Worm (Caenorhabditis elegans): ENCODE data around the gene Y41D4A.6.

Y41D4A.6 gene

ce11 chrIV:1738324-1738730 is 7.0 kb downstream of the Y41D4A.6 start (continued):
- TF ChIP-seq madf-5 (GFP tag; IDR thresholded peaks at IDR 0.05), result no peak
- TF ChIP-seq unc-39 (tag; optimal IDR thresholded peaks at IDR 0.05), result no peak
- peak; percentile 49 for TF ChIP-seq F49E8.2 (tag; optimal IDR thresholded peaks at IDR 0.05; ENCODE audit: borderline replicate concordance)
- no peak for TF ChIP-seq egl-27 (tag; optimal IDR thresholded peaks at IDR 0.05)
- no peak for TF ChIP-seq ces-1 (GFP tag; optimal IDR thresholded peaks at IDR 0.05)
- peak; percentile 95 for TF ChIP-seq lin-38 (GFP tag; IDR thresholded peaks at IDR 0.05)
- TF ChIP-seq ctbp-1 (GFP tag; IDR thresholded peaks at IDR 0.05), result 0 out of 2 replicates have a peak, but pooled peaks have one; percentile 27
- TF ChIP-seq zip-11 (GFP tag; IDR thresholded peaks at IDR 0.05), result no peak
- TF ChIP-seq nhr-77 (tag; optimal IDR thresholded peaks at IDR 0.05), result no peak
- TF ChIP-seq R02D3.7 (tag; optimal IDR thresholded peaks at IDR 0.05), result no peak
- TF ChIP-seq nhr-76 (tag; optimal IDR thresholded peaks at IDR 0.05), result no peak
- peak in 1 of 2 experiments; percentile 92 for TF ChIP-seq unc-62 (GFP tag; optimal IDR thresholded peaks at IDR 0.05 in 1 of 2)
- no peak for TF ChIP-seq unc-62 (tag; optimal IDR thresholded peaks at IDR 0.05)

ce11 chrIV:1727538-1728072 is 17.7 kb downstream of the Y41D4A.6 start:
- peak; percentile 37 for TF ChIP-seq nhr-111 (GFP tag; optimal IDR thresholded peaks at IDR 0.05)
- TF ChIP-seq ceh-28 (tag; optimal IDR thresholded peaks at IDR 0.05), result peak; percentile 97
- peak; percentile 52 for TF ChIP-seq lin-38 (GFP tag; IDR thresholded peaks at IDR 0.05)
- no peak for TF ChIP-seq nhr-102 (tag; optimal IDR thresholded peaks at IDR 0.05)
- TF ChIP-seq Y75B8A.6 (GFP tag; IDR thresholded peaks at IDR 0.05), result 0 out of 2 replicates have a peak, but pooled peaks have one; percentile 36
- TF ChIP-seq nhr-77 (tag; optimal IDR thresholded peaks at IDR 0.05), result no peak

ce11 chrIV:1725888-1726287 is 19.4 kb downstream of the Y41D4A.6 start, which contains the start of gene K08D12.8:
K08D12.8 (plus strand) TSS chrIV:1726188.
- TF ChIP-seq tag-97 (GFP tag; IDR thresholded peaks at IDR 0.05) (no peak), nhr-42 (GFP tag; IDR thresholded peaks at IDR 0.05) (no peak), ZK337.2 (GFP tag; IDR thresholded peaks at IDR 0.05) (no peak), spr-3 (GFP tag; optimal IDR thresholded peaks at IDR 0.05) (no peak), nhr-48 (tag; optimal IDR thresholded peaks at IDR 0.05) (no peak)

ce11 chrIV:1724283-1724682 is 21.0 kb downstream of the Y41D4A.6 start, which contains the start of gene epic-3:
epic-3 (minus strand) TSS chrIV:1724383.
- 0 out of 2 replicates have a peak, but pooled peaks have one; percentile 7 for TF ChIP-seq zfp-3 (GFP tag; conservative IDR thresholded peaks at IDR 0.05)
- no peak for TF ChIP-seq ceh-20 (GFP tag; IDR thresholded peaks at IDR 0.05)

ce11 chrIV:1722953-1723352 is 22.4 kb downstream of the Y41D4A.6 start:
- no peak for TF ChIP-seq hmg-1.1 (GFP tag; IDR thresholded peaks at IDR 0.05)
- no peak for TF ChIP-seq Y75B8A.6 (GFP tag; IDR thresholded peaks at IDR 0.05)
- no peak for TF ChIP-seq nhr-237 (tag; optimal IDR thresholded peaks at IDR 0.05)
- peak; percentile 89 for TF ChIP-seq zfp-3 (GFP tag; conservative IDR thresholded peaks at IDR 0.05)
- no peak for TF ChIP-seq dve-1 (tag; optimal IDR thresholded peaks at IDR 0.05; ENCODE audit: insufficient read depth)
- TF ChIP-seq ztf-7 (tag; optimal IDR thresholded peaks at IDR 0.05), result no peak
- 0 out of 2 replicates have a peak, but pooled peaks have one; percentile 6 for TF ChIP-seq mxl-2 (GFP tag; conservative IDR thresholded peaks at IDR 0.05)
- TF ChIP-seq tag-97 (GFP tag; IDR thresholded peaks at IDR 0.05), result no peak
- 0 out of 2 replicates have a peak, but pooled peaks have one; percentile 6 for TF ChIP-seq madf-9 (GFP tag; conservative IDR thresholded peaks at IDR 0.05)
- peak; percentile 46 for TF ChIP-seq ama-1 (optimal IDR thresholded peaks at IDR 0.05)
- no peak for TF ChIP-seq lin-38 (GFP tag; IDR thresholded peaks at IDR 0.05)
- no peak for TF ChIP-seq unc-39 (tag; optimal IDR thresholded peaks at IDR 0.05)
- no peak for TF ChIP-seq Y5F2A.4 (GFP tag; optimal IDR thresholded peaks at IDR 0.05)
- TF ChIP-seq jun-1 (tag; optimal IDR thresholded peaks at IDR 0.05), result no peak
- TF ChIP-seq aly-2 (tag; optimal IDR thresholded peaks at IDR 0.05), result peak; percentile 76
- no peak for TF ChIP-seq dmd-8 (GFP tag; IDR thresholded peaks at IDR 0.05)
- no peak for TF ChIP-seq ceh-62 (tag; optimal IDR thresholded peaks at IDR 0.05)
- no peak for TF ChIP-seq nhr-42 (GFP tag; IDR thresholded peaks at IDR 0.05)
- no peak for TF ChIP-seq daf-16 (GFP tag; optimal IDR thresholded peaks at IDR 0.05)
- no peak for TF ChIP-seq daf-16 (tag; optimal IDR thresholded peaks at IDR 0.05)
- no peak for TF ChIP-seq ZK546.5 (tag; optimal IDR thresholded peaks at IDR 0.05)
- no peak for TF ChIP-seq daf-12 (tag; optimal IDR thresholded peaks at IDR 0.05)
- no peak for TF ChIP-seq nhr-6 (tag; optimal IDR thresholded peaks at IDR 0.05)
